Worm (Caenorhabditis elegans): ENCODE measurements around the gene F54C8.1.

DNA sequence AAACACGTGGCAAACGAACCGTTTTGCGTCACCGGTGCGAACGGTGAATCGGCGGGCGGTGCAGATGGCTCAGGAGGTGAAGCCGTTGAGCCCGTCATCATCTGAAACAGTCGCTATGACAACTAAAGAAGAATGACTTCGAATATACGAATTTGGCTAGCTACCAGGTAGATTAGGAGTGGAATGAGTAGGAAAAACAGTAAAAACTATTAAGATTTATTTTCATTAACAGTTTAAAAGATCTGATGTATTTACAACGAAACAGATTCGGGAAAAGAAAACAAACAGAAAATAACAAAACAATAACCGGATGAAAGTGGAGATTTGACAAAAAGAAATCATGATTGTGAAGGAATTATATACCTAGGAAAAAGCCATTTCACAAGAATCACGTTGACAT is 14.5 kb downstream of the F54C8.1 start, which contains the start of gene F54C8.7:
- TF ChIP-seq him-1 (tag; optimal IDR thresholded peaks at IDR 0.05), result no peak
- no peak for TF ChIP-seq W03F9.2 (tag; optimal IDR thresholded peaks at IDR 0.05)
